Worm (Caenorhabditis elegans) whole organism, young adult: ENCODE results near the gene C14A11.5.

Source experiments
- athp-1 ChIP-seq: sonication (generic microtip); optimal IDR thresholded peaks from 2 replicates; lab custom pipeline; 2017; ENCODE audit warnings: mild to moderate bottlenecking, missing genetic modification characterization, missing compliant biosample characterization
- mxl-1 ChIP-seq: sonication (generic microtip); optimal IDR thresholded peaks from 2 replicates; lab custom pipeline; 2016; ENCODE audit warnings: missing genetic modification characterization, missing compliant biosample characterization
- ztf-28 ChIP-seq: fragments of 200-800 bp; sonication (Bioruptor generic); IDR thresholded peaks from 2 replicates; pipeline ENCODE4 v1.3.6; 2022; ENCODE audit warnings: missing genetic modification reagents, missing genetic modification characterization, missing compliant biosample characterization

ce11 chrX:2794324-2794723 is 13.0 kb downstream of the C14A11.5 start:
- TF ChIP-seq athp-1 (tag; lab: Kevin White, UChicago) (no peak), ztf-28 (GFP tag; lab: Robert Waterston, UW) (no peak), mxl-1 (tag; lab: Kevin White, UChicago) (no peak)
